Worm (Caenorhabditis elegans) whole organism, L4 larva: ENCODE results near the gene lntl-1.

Experiments used
- ama-1 ChIP-seq: fragments of 150-350 bp; optimal IDR thresholded peaks from 2 replicates; lab custom pipeline; 2014; ENCODE audit warnings: inconsistent platforms, mixed read lengths
- ceh-82 ChIP-seq: sonication (generic microtip); optimal IDR thresholded peaks from 2 replicates; lab custom pipeline; 2017; ENCODE audit warnings: missing biosample characterization, missing genetic modification characterization
- ctbp-1 ChIP-seq: fragments of 200-800 bp; sonication (Bioruptor generic); IDR thresholded peaks from 2 replicates; pipeline ENCODE4 v1.3.6; 2022; ENCODE audit warnings: missing genetic modification reagents, missing genetic modification characterization, missing compliant biosample characterization
- pqm-1 ChIP-seq: sonication (generic microtip); optimal IDR thresholded peaks from 2 replicates; lab custom pipeline; 2017; ENCODE audit warnings: missing biosample characterization, missing genetic modification characterization
- unc-62 ChIP-seq, 3 experiments: fragments of 150-350 bp in 1 of 3; sonication (generic microtip); optimal IDR thresholded peaks in 2 of 3; peaks in 1 of 3; 1 replicate in 1 of 3; 2 replicates in 2 of 3; lab custom pipeline; 2014 to 2017; ENCODE audit warnings: missing biosample characterization in 3 of 3, missing genetic modification characterization in 3 of 3, missing genetic modification reagents in 3 of 3, missing genotype in 1 of 3

ce11 chrIV:5816466-5816865 is 9.6 kb upstream of the lntl-1 start:
- no peak for TF ChIP-seq ceh-82 (tag; lab: Kevin White, UChicago)
- no peak for TF ChIP-seq unc-62 (GFP tag; optimal IDR thresholded peaks at IDR 0.05 in 1 of 2; lab: Kevin White, UChicago)
- no peak for TF ChIP-seq unc-62 (tag; optimal IDR thresholded peaks at IDR 0.05; lab: Kevin White, UChicago)
- no peak for TF ChIP-seq ama-1 (lab: Kevin White, UChicago)
- TF ChIP-seq pqm-1: no peak
- TF ChIP-seq ctbp-1 (GFP tag; lab: Robert Waterston, UW): no peak
